Fruit fly (Drosophila melanogaster) whole organism, embryonic: ENCODE measurements around the gene pck.

Source experiments
- Asciz ChIP-seq: fragments of 200-800 bp; sonication (Bioruptor generic); optimal IDR thresholded peaks from 2 replicates; lab custom pipeline; 2017; ENCODE audit warnings: missing biosample characterization, mild to moderate bottlenecking, missing genetic modification characterization, missing genetic modification reagents
- Atf3 ChIP-seq: fragments of 200-800 bp; sonication (Bioruptor generic); optimal IDR thresholded peaks from 3 replicates; lab custom pipeline; 2016; ENCODE audit warnings: missing biosample characterization, missing genetic modification characterization
- Bteb2 ChIP-seq: fragments of 200-800 bp; sonication (Bioruptor generic); optimal IDR thresholded peaks from 2 replicates; lab custom pipeline; 2016; ENCODE audit warnings: missing biosample characterization, missing genetic modification characterization
- CG10209 ChIP-seq: fragments of 200-800 bp; sonication (Bioruptor generic); optimal IDR thresholded peaks from 3 replicates; lab custom pipeline; 2017; ENCODE audit warnings: missing biosample characterization, mild to moderate bottlenecking, missing genetic modification characterization, missing genetic modification reagents
- CG10543 ChIP-seq: fragments of 200-800 bp; sonication (Bioruptor generic); optimal IDR thresholded peaks from 3 replicates; lab custom pipeline; 2017; ENCODE audit warnings: missing biosample characterization, mild to moderate bottlenecking, missing genetic modification characterization, moderate library complexity
- CG11560 ChIP-seq: fragments of 200-800 bp; sonication (Bioruptor generic); IDR thresholded peaks from 3 replicates; pipeline ENCODE4 v1.3.6; 2022; ENCODE audit warnings: missing biosample characterization, missing genetic modification characterization
- CG12769 ChIP-seq: fragments of 200-800 bp; sonication (Bioruptor generic); optimal IDR thresholded peaks from 2 replicates; lab custom pipeline; 2019; ENCODE audit warnings: missing biosample characterization, mild to moderate bottlenecking, missing genetic modification characterization, moderate library complexity
- CG12942 ChIP-seq: fragments of 200-800 bp; sonication (Bioruptor generic); optimal IDR thresholded peaks from 3 replicates; lab custom pipeline; 2016; ENCODE audit warnings: missing biosample characterization, missing genetic modification characterization
- CG13296 ChIP-seq: fragments of 200-800 bp; sonication (Bioruptor generic); optimal IDR thresholded peaks from 3 replicates; lab custom pipeline; 2018; ENCODE audit warnings: missing biosample characterization, mild to moderate bottlenecking, missing genetic modification characterization
- CG14667 ChIP-seq: fragments of 200-800 bp; sonication (Bioruptor generic); IDR thresholded peaks from 2 replicates; pipeline ENCODE4 v1.3.6; 2022; ENCODE audit warnings: missing biosample characterization, missing genetic modification characterization
- CG14965 ChIP-seq: fragments of 200-800 bp; sonication (Bioruptor generic); optimal IDR thresholded peaks from 2 replicates; lab custom pipeline; 2016; ENCODE audit warnings: missing biosample characterization, missing genetic modification characterization, borderline replicate concordance
- CG16813 ChIP-seq: fragments of 200-800 bp; sonication (Bioruptor generic); IDR thresholded peaks from 3 replicates; pipeline ENCODE4 v1.3.6; 2022; ENCODE audit warnings: missing biosample characterization, missing genetic modification characterization; ENCODE audit not compliant: partially characterized antibody
- CG17912 ChIP-seq: fragments of 200-800 bp; sonication (Bioruptor generic); optimal IDR thresholded peaks from 2 replicates; lab custom pipeline; 2018; ENCODE audit warnings: missing biosample characterization, mild to moderate bottlenecking, missing genetic modification characterization
- CG2202 ChIP-seq: fragments of 200-800 bp; sonication (Bioruptor generic); optimal IDR thresholded peaks from 2 replicates; lab custom pipeline; 2018; ENCODE audit warnings: missing biosample characterization, mild to moderate bottlenecking, missing genetic modification characterization
- CG30431 ChIP-seq: fragments of 200-800 bp; sonication (Bioruptor generic); optimal IDR thresholded peaks from 2 replicates; lab custom pipeline; 2017; ENCODE audit warnings: missing biosample characterization, missing genetic modification characterization
- CG31365 ChIP-seq: fragments of 200-800 bp; sonication (Bioruptor generic); optimal IDR thresholded peaks from 2 replicates; lab custom pipeline; 2018; ENCODE audit warnings: missing biosample characterization, mild to moderate bottlenecking, missing genetic modification characterization
- CG3163 ChIP-seq: fragments of 200-800 bp; sonication (Bioruptor generic); optimal IDR thresholded peaks from 3 replicates; lab custom pipeline; 2016; ENCODE audit warnings: missing biosample characterization, missing genetic modification characterization
- CG42726 ChIP-seq: fragments of 200-800 bp; sonication (Bioruptor generic); IDR thresholded peaks from 2 replicates; pipeline ENCODE4 v1.3.6; 2022; ENCODE audit warnings: missing biosample characterization, missing genetic modification characterization; ENCODE audit not compliant: partially characterized antibody
- CG7745 ChIP-seq: fragments of 200-800 bp; sonication (Bioruptor generic); optimal IDR thresholded peaks from 2 replicates; lab custom pipeline; 2018; ENCODE audit warnings: missing biosample characterization, mild to moderate bottlenecking, missing genetic modification characterization, moderate library complexity
- CG8388 ChIP-seq: fragments of 200-800 bp; sonication (Bioruptor generic); optimal IDR thresholded peaks from 2 replicates; lab custom pipeline; 2019; ENCODE audit warnings: missing biosample characterization, mild to moderate bottlenecking, missing genetic modification characterization, moderate library complexity
- CHES-1-like ChIP-seq: fragments of 200-800 bp; sonication (Bioruptor generic); optimal IDR thresholded peaks from 2 replicates; lab custom pipeline; 2016; ENCODE audit warnings: missing biosample characterization, missing genetic modification characterization
- CkIIα-i1 ChIP-seq: fragments of 200-800 bp; sonication (Bioruptor generic); IDR thresholded peaks from 2 replicates; pipeline ENCODE4 v1.3.6; 2022; ENCODE audit warnings: missing biosample characterization, missing genetic modification characterization
- Dp ChIP-seq: fragments of 200-800 bp; sonication (Bioruptor generic); optimal IDR thresholded peaks from 2 replicates; lab custom pipeline; 2018; ENCODE audit warnings: missing biosample characterization, mild to moderate bottlenecking, missing genetic modification characterization, moderate library complexity
- Ets97D ChIP-seq: fragments of 200-800 bp; sonication (Bioruptor generic); optimal IDR thresholded peaks from 3 replicates; lab custom pipeline; 2016; ENCODE audit warnings: missing biosample characterization, missing genetic modification characterization
- Fer1 ChIP-seq: fragments of 200-800 bp; sonication (Bioruptor generic); optimal IDR thresholded peaks from 2 replicates; lab custom pipeline; 2017; ENCODE audit warnings: missing biosample characterization, mild to moderate bottlenecking, missing genetic modification characterization
- Fer3 ChIP-seq: fragments of 200-800 bp; sonication (Bioruptor generic); optimal IDR thresholded peaks from 2 replicates; lab custom pipeline; 2018; ENCODE audit warnings: missing biosample characterization, mild to moderate bottlenecking, missing genetic modification characterization, moderate library complexity
- Gsc ChIP-seq: fragments of 200-800 bp; sonication (Bioruptor generic); IDR thresholded peaks from 2 replicates; pipeline ENCODE4 v1.3.6; 2022; ENCODE audit warnings: missing biosample characterization, missing genetic modification characterization
- Kr ChIP-seq: fragments of 200-800 bp; sonication (Bioruptor generic); optimal IDR thresholded peaks from 2 replicates; lab custom pipeline; 2017; ENCODE audit warnings: missing biosample characterization, mild to moderate bottlenecking, missing genetic modification characterization
- MESR4 ChIP-seq: fragments of 200-800 bp; sonication (Bioruptor generic); optimal IDR thresholded peaks from 2 replicates; lab custom pipeline; 2018; ENCODE audit warnings: missing biosample characterization, mild to moderate bottlenecking, missing genetic modification characterization, moderate library complexity
- Poxn ChIP-seq: fragments of 200-800 bp; sonication (Bioruptor generic); IDR thresholded peaks from 2 replicates; pipeline ENCODE4 v1.3.6; 2022; ENCODE audit warnings: missing biosample characterization, missing genetic modification characterization
- Six4 ChIP-seq: fragments of 200-800 bp; sonication (Bioruptor generic); optimal IDR thresholded peaks from 2 replicates; lab custom pipeline; 2016; ENCODE audit warnings: missing biosample characterization, missing genetic modification characterization
- Stat92E ChIP-seq, 3 experiments: fragments of >200 bp in 2 of 3; fragments of 200-800 bp in 1 of 3; sonication (Bioruptor generic) in 1 of 3; optimal IDR thresholded peaks; 2 replicates each; lab custom pipeline; 2017 to 2019; ENCODE audit warnings: missing biosample characterization in 3 of 3, missing genetic modification characterization in 3 of 3, mild to moderate bottlenecking in 1 of 3, moderate library complexity in 1 of 3
- Trl ChIP-seq, 3 experiments: fragments of >200 bp in 2 of 3; fragments of 200-800 bp in 1 of 3; sonication (Bioruptor generic) in 1 of 3; optimal IDR thresholded peaks; 2 replicates in 1 of 3; 3 replicates in 2 of 3; lab custom pipeline; 2016 to 2017; ENCODE audit warnings: missing biosample characterization in 1 of 3, missing genetic modification characterization in 1 of 3
- Vsx1 ChIP-seq: fragments of 200-800 bp; sonication (Bioruptor generic); optimal IDR thresholded peaks from 2 replicates; lab custom pipeline; 2017; ENCODE audit warnings: missing biosample characterization, mild to moderate bottlenecking, missing genetic modification characterization, missing genetic modification reagents
- Xbp1 ChIP-seq: fragments of 200-800 bp; sonication (Bioruptor generic); optimal IDR thresholded peaks from 3 replicates; lab custom pipeline; 2016; ENCODE audit warnings: missing biosample characterization, mild to moderate bottlenecking, missing genetic modification characterization
- ara ChIP-seq: fragments of 200-800 bp; sonication (Bioruptor generic); IDR thresholded peaks from 2 replicates; pipeline ENCODE4 v1.3.6; 2022; ENCODE audit warnings: missing biosample characterization, missing genetic modification characterization
- danr ChIP-seq: fragments of 200-800 bp; sonication (Bioruptor generic); IDR thresholded peaks from 2 replicates; pipeline ENCODE4 v1.3.6; 2022; ENCODE audit warnings: missing biosample characterization, missing genetic modification characterization
- dm ChIP-seq: fragments of 200-800 bp; sonication (Bioruptor generic); optimal IDR thresholded peaks from 3 replicates; lab custom pipeline; 2016; ENCODE audit warnings: missing biosample characterization, missing genetic modification characterization
- hbn ChIP-seq: fragments of 200-800 bp; sonication (Bioruptor generic); IDR thresholded peaks from 2 replicates; pipeline ENCODE4 v1.3.6; 2022; ENCODE audit warnings: missing biosample characterization, missing genetic modification characterization; ENCODE audit not compliant: partially characterized antibody
- her ChIP-seq: fragments of 200-800 bp; sonication (Bioruptor generic); optimal IDR thresholded peaks from 2 replicates; lab custom pipeline; 2016; ENCODE audit warnings: missing biosample characterization, missing genetic modification characterization
- jumu ChIP-seq: fragments of 200-800 bp; sonication (Bioruptor generic); optimal IDR thresholded peaks from 3 replicates; lab custom pipeline; 2016; ENCODE audit warnings: missing biosample characterization, missing genetic modification characterization
- lmd ChIP-seq: fragments of 200-800 bp; sonication (Bioruptor generic); IDR thresholded peaks from 2 replicates; pipeline ENCODE4 v1.3.6; 2022; ENCODE audit warnings: missing biosample characterization, missing genetic modification characterization
- lola ChIP-seq, 3 experiments: fragments of >200 bp in 2 of 3; fragments of 200-800 bp in 1 of 3; sonication (Bioruptor generic) in 1 of 3; optimal IDR thresholded peaks; 2 replicates each; lab custom pipeline; 2017 to 2019; ENCODE audit warnings: missing biosample characterization in 3 of 3, missing genetic modification characterization in 3 of 3, mild to moderate bottlenecking in 1 of 3, moderate library complexity in 1 of 3
- pita ChIP-seq: fragments of 200-800 bp; sonication (Bioruptor generic); optimal IDR thresholded peaks from 2 replicates; lab custom pipeline; 2017; ENCODE audit warnings: missing biosample characterization, mild to moderate bottlenecking, missing genetic modification characterization
- ro ChIP-seq: fragments of 200-800 bp; sonication (Bioruptor generic); IDR thresholded peaks from 2 replicates; pipeline ENCODE4 v1.3.6; 2022; ENCODE audit warnings: missing biosample characterization, missing genetic modification characterization
- row ChIP-seq: fragments of 200-800 bp; sonication (Bioruptor generic); IDR thresholded peaks from 3 replicates; pipeline ENCODE4 v1.3.6; 2022; ENCODE audit warnings: missing biosample characterization, missing genetic modification characterization
- schlank ChIP-seq: fragments of 200-800 bp; sonication (Bioruptor generic); optimal IDR thresholded peaks from 2 replicates; lab custom pipeline; 2018; ENCODE audit warnings: missing biosample characterization, mild to moderate bottlenecking, missing genetic modification characterization
- slp2 ChIP-seq: fragments of 200-800 bp; sonication (Bioruptor generic); optimal IDR thresholded peaks from 2 replicates; lab custom pipeline; 2016; ENCODE audit warnings: missing biosample characterization, missing genetic modification characterization
- yki ChIP-seq: fragments of >200 bp; optimal IDR thresholded peaks from 3 replicates; lab custom pipeline; 2018
- zfh2 ChIP-seq: fragments of 200-800 bp; sonication (Bioruptor generic); optimal IDR thresholded peaks from 2 replicates; lab custom pipeline; 2016; ENCODE audit warnings: missing biosample characterization, missing genetic modification characterization

The pck gene

DNA sequence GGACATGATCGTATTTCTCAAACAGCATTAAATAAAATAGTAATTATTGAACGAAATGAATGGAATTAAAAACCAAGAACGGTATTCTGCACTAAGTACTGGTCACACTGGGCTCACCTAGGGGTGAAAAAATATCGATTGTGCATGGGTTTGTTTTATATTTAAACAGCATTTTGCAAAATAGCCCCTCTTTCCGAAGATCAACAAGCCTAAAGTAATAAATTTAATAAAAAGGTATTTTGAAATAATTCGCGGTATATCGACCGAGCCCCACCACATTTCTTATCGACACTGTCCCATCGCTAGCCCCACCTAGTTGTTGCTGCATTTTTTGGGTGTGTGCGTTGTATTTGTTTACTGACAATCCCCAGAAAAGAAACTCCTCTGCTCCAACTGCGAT lies at the start of gene pck (continued):
- TF ChIP-seq CG10209 (GFP tag; lab: Kevin White, UChicago) (peak; percentile 37), yki (lab: Kevin White, UChicago) (no peak), Ets97D (GFP tag; lab: Kevin White, UChicago) (peak; percentile 45), Dp (GFP tag; lab: Kevin White, UChicago) (peak; percentile 58), CG31365 (no peak), hbn (GFP tag; lab: Robert Waterston, UW) (peak; percentile 41; the same call in 1 of the 2 replicates), ro (GFP tag; lab: Robert Waterston, UW) (no peak), CG7745 (tag; lab: Kevin White, UChicago) (no peak), her (GFP tag; lab: Kevin White, UChicago) (no peak), zfh2 (GFP tag; lab: Kevin White, UChicago) (peak; percentile 73), danr (GFP tag; lab: Robert Waterston, UW) (peak; percentile 24; the same call in 1 of the 2 replicates), CG14667 (GFP tag; lab: Robert Waterston, UW) (peak; percentile 44), Gsc (GFP tag; lab: Robert Waterston, UW) (no peak), Trl (optimal IDR thresholded peaks at IDR 0.05; lab: Kevin White, UChicago) (no peak), Trl (GFP tag; optimal IDR thresholded peaks at IDR 0.05; lab: Kevin White, UChicago) (peak; percentile 68), Atf3 (GFP tag; lab: Kevin White, UChicago) (peak; percentile 55), Bteb2 (peak; percentile 23), Fer3 (tag; lab: Kevin White, UChicago) (peak; percentile 40), CG8388 (GFP tag; lab: Kevin White, UChicago) (peak; percentile 64), Kr (no peak), CG16813 (GFP tag; lab: Robert Waterston, UW) (peak; percentile 50; the same call in 1 of the 3 replicates), CG17912 (GFP tag; lab: Kevin White, UChicago) (peak; percentile 1), Stat92E (GFP tag; optimal IDR thresholded peaks at IDR 0.05; lab: Kevin White, UChicago) (no peak), CG12942 (GFP tag; lab: Kevin White, UChicago) (peak; percentile 66), CkIIα-i1 (GFP tag; lab: Robert Waterston, UW) (no peak), CG14965 (no peak), CG3163 (GFP tag; lab: Kevin White, UChicago) (peak; percentile 24), Fer1 (peak; percentile 51), schlank (tag; lab: Kevin White, UChicago) (no peak), lola (GFP tag; optimal IDR thresholded peaks at IDR 0.05; lab: Kevin White, UChicago) (peak in 1 of 3 experiments; percentile 48), CG2202 (tag; lab: Kevin White, UChicago) (peak; percentile 53), CG42726 (GFP tag; lab: Robert Waterston, UW) (no peak), MESR4 (peak; percentile 75), lmd (GFP tag; lab: Robert Waterston, UW) (peak; percentile 44; the same call in 1 of the 2 replicates), jumu (peak; percentile 50), Six4 (GFP tag; lab: Kevin White, UChicago) (peak; percentile 47), Vsx1 (GFP tag; lab: Kevin White, UChicago) (no peak), CG30431 (GFP tag; lab: Kevin White, UChicago) (peak; percentile 6), slp2 (peak; percentile 36), Poxn (GFP tag; lab: Robert Waterston, UW) (no peak), CG13296 (GFP tag; lab: Kevin White, UChicago) (peak; percentile 25), ara (GFP tag; lab: Robert Waterston, UW) (peak; percentile 65), dm (GFP tag; lab: Kevin White, UChicago) (peak; percentile 71), pita (GFP tag; lab: Kevin White, UChicago) (no peak), Xbp1 (GFP tag; lab: Kevin White, UChicago) (peak; percentile 69), CG10543 (GFP tag; lab: Kevin White, UChicago) (peak; percentile 8), CG11560 (tag; lab: Robert Waterston, UW) (no peak), row (GFP tag; lab: Robert Waterston, UW) (peak; percentile 74), Asciz (no peak), CG12769 (no peak), CHES-1-like (peak; percentile 22)
